Worm (Caenorhabditis elegans) whole organism, L4/young adult: Measurements from ENCODE around the gene mtm-6.

Source experiments
- W03F9.2 ChIP-seq: fragments of 150-350 bp; optimal IDR thresholded peaks from 2 replicates; lab custom pipeline; 2014; ENCODE audit warnings: missing biosample characterization, missing genetic modification characterization
- dao-5 ChIP-seq: sonication (generic microtip); optimal IDR thresholded peaks from 2 replicates; lab custom pipeline; 2016; ENCODE audit warnings: missing genotype, missing genetic modification characterization, moderate library complexity, missing compliant biosample characterization
- him-1 ChIP-seq: sonication (generic microtip); optimal IDR thresholded peaks from 2 replicates; lab custom pipeline; 2016; ENCODE audit warnings: missing genotype, missing genetic modification reagents, missing genetic modification characterization, missing compliant biosample characterization

- TF ChIP-seq him-1 (tag; lab: Kevin White, UChicago) = no peak
- TF ChIP-seq W03F9.2 (tag; lab: Kevin White, UChicago) = no peak
- TF ChIP-seq dao-5 (tag; lab: Kevin White, UChicago) = no peak
Measured at ce11 chrIII:13341275-13341626, 5.6 kb upstream of the mtm-6 start, which contains the start of gene nud-1.
